Fruit fly (Drosophila melanogaster): Measurements from ENCODE around the gene CG9676.

The CG9676 gene

dm6 chrX:16692325-16692724, 7.6 kb downstream of the CG9676 start:
- TF ChIP-seq ey (GFP tag; optimal IDR thresholded peaks at IDR 0.05) (no peak), foxo (GFP tag; optimal IDR thresholded peaks at IDR 0.05) (peak in 1 of 2 experiments; percentile 4)

dm6 chrX:16691440-16691839, 8.5 kb downstream of the CG9676 start:
- TF ChIP-seq dmrt93B (GFP tag; optimal IDR thresholded peaks at IDR 0.05) (peak; percentile 28), N (GFP tag; optimal IDR thresholded peaks at IDR 0.05) (no peak), rgr (GFP tag; optimal IDR thresholded peaks at IDR 0.05) (peak; percentile 74), jim (GFP tag; optimal IDR thresholded peaks at IDR 0.05) (no peak), tai (GFP tag; optimal IDR thresholded peaks at IDR 0.05) (no peak), Myc (optimal IDR thresholded peaks at IDR 0.05) (no peak), Sp1 (GFP tag; optimal IDR thresholded peaks at IDR 0.05) (peak; percentile 20), Hnf4 (GFP tag; optimal IDR thresholded peaks at IDR 0.05) (peak; percentile 38), woc (GFP tag; optimal IDR thresholded peaks at IDR 0.05) (peak; percentile 7), fru (GFP tag; optimal IDR thresholded peaks at IDR 0.05) (peak; percentile 59), h (GFP tag; optimal IDR thresholded peaks at IDR 0.05) (peak; percentile 68), ey (GFP tag; optimal IDR thresholded peaks at IDR 0.05) (peak; percentile 61), HLH106 (tag; optimal IDR thresholded peaks at IDR 0.05) (peak; percentile 61), psq (GFP tag; optimal IDR thresholded peaks at IDR 0.05) (peak; percentile 24), sv (GFP tag; optimal IDR thresholded peaks at IDR 0.05) (peak; percentile 57), Dif (GFP tag; optimal IDR thresholded peaks at IDR 0.05; ENCODE audit: partially characterized antibody) (no peak), foxo (GFP tag; optimal IDR thresholded peaks at IDR 0.05) (peak in 1 of 2 experiments; percentile 67), Jra (GFP tag; optimal IDR thresholded peaks at IDR 0.05) (no peak), dl (GFP tag; optimal IDR thresholded peaks at IDR 0.05; ENCODE audit: insufficient read depth in 1 of 2, partially characterized antibody in 2 of 2) (no peak), CG9705 (GFP tag; optimal IDR thresholded peaks at IDR 0.05) (peak; percentile 2), br (GFP tag; optimal IDR thresholded peaks at IDR 0.05) (peak; percentile 49), OdsH (GFP tag; optimal IDR thresholded peaks at IDR 0.05) (peak; percentile 54)

dm6 chrX:16690499-16690898, 9.5 kb downstream of the CG9676 start:
- TF ChIP-seq CG9705 (GFP tag; optimal IDR thresholded peaks at IDR 0.05): no peak
- no peak for TF ChIP-seq foxo (GFP tag; optimal IDR thresholded peaks at IDR 0.05)
- TF ChIP-seq psq (GFP tag; optimal IDR thresholded peaks at IDR 0.05): no peak
- TF ChIP-seq OdsH (GFP tag; optimal IDR thresholded peaks at IDR 0.05): no peak
- TF ChIP-seq pan (optimal IDR thresholded peaks at IDR 0.05): no peak
- no peak for TF ChIP-seq Rel (GFP tag; optimal IDR thresholded peaks at IDR 0.05)
- TF ChIP-seq Rel (tag; optimal IDR thresholded peaks at IDR 0.05): no peak
- no peak for TF ChIP-seq Mio (GFP tag; optimal IDR thresholded peaks at IDR 0.05)
- TF ChIP-seq Dfd (GFP tag; optimal IDR thresholded peaks at IDR 0.05): no peak
- no peak for TF ChIP-seq rgr (GFP tag; optimal IDR thresholded peaks at IDR 0.05)
- no peak for TF ChIP-seq CrebA (GFP tag; optimal IDR thresholded peaks at IDR 0.05; ENCODE audit: borderline replicate concordance)

dm6 chrX:16689966-16690365, 10.0 kb downstream of the CG9676 start:
- TF ChIP-seq Hr78 (GFP tag; optimal IDR thresholded peaks at IDR 0.05) (no peak), woc (GFP tag; optimal IDR thresholded peaks at IDR 0.05) (no peak), sv (GFP tag; optimal IDR thresholded peaks at IDR 0.05) (no peak), CG9705 (GFP tag; optimal IDR thresholded peaks at IDR 0.05) (no peak), OdsH (GFP tag; optimal IDR thresholded peaks at IDR 0.05) (no peak), Dif (GFP tag; optimal IDR thresholded peaks at IDR 0.05; ENCODE audit: partially characterized antibody) (no peak), N (GFP tag; optimal IDR thresholded peaks at IDR 0.05) (no peak), HLH106 (tag; optimal IDR thresholded peaks at IDR 0.05) (no peak), GATAd (GFP tag; optimal IDR thresholded peaks at IDR 0.05) (no peak), Hnf4 (GFP tag; optimal IDR thresholded peaks at IDR 0.05) (no peak), sage (GFP tag; optimal IDR thresholded peaks at IDR 0.05) (no peak), CG32264 (GFP tag; optimal IDR thresholded peaks at IDR 0.05) (no peak), Mio (GFP tag; optimal IDR thresholded peaks at IDR 0.05) (no peak), Rel (GFP tag; optimal IDR thresholded peaks at IDR 0.05) (no peak), Rel (tag; optimal IDR thresholded peaks at IDR 0.05) (no peak), Vsx2 (GFP tag; optimal IDR thresholded peaks at IDR 0.05; ENCODE audit: partially characterized antibody) (no peak), Sp1 (GFP tag; optimal IDR thresholded peaks at IDR 0.05) (no peak), Abd-B (GFP tag; optimal IDR thresholded peaks at IDR 0.05) (no peak)
